Fruit fly (Drosophila melanogaster) whole organism, pupa: ENCODE data around the gene CG42681.
"Not testable (repeated sequence)": the region's sequence is repeated elsewhere in the genome, so short reads cannot be mapped to it uniquely, and the experiment has no call there.

Experiments used
- CG10348 ChIP-seq: fragments of 200-800 bp; sonication (Bioruptor generic); IDR thresholded peaks from 2 replicates; pipeline ENCODE4 v1.3.6; 2022; ENCODE audit warnings: missing biosample characterization, missing genetic modification characterization
- CG12605 ChIP-seq: fragments of 200-800 bp; sonication (Bioruptor generic); IDR thresholded peaks from 2 replicates; pipeline ENCODE4 v1.3.6; 2022; ENCODE audit warnings: missing biosample characterization, missing genetic modification characterization
- CG13204 ChIP-seq: fragments of 200-800 bp; sonication (Bioruptor generic); optimal IDR thresholded peaks from 2 replicates; lab custom pipeline; 2018; ENCODE audit warnings: missing biosample characterization, mild to moderate bottlenecking, missing genetic modification characterization, moderate library complexity
- CG14655 ChIP-seq: fragments of 200-800 bp; sonication (Bioruptor generic); optimal IDR thresholded peaks from 3 replicates; lab custom pipeline; 2017; ENCODE audit warnings: mild to moderate bottlenecking, missing biosample characterization, missing genetic modification reagents, missing genetic modification characterization
- CG15710 ChIP-seq: fragments of 200-800 bp; sonication (Bioruptor generic); optimal IDR thresholded peaks from 2 replicates; lab custom pipeline; 2018; ENCODE audit warnings: missing biosample characterization, mild to moderate bottlenecking, missing genetic modification characterization, moderate library complexity
- CG17806 ChIP-seq: fragments of 200-800 bp; sonication (Bioruptor generic); optimal IDR thresholded peaks from 2 replicates; lab custom pipeline; 2018; ENCODE audit warnings: missing biosample characterization, mild to moderate bottlenecking, missing genetic modification characterization, moderate library complexity
- CG32121 ChIP-seq: fragments of 200-800 bp; sonication (Bioruptor generic); IDR thresholded peaks from 2 replicates; pipeline ENCODE4 v1.3.6; 2022; ENCODE audit warnings: missing biosample characterization, missing genetic modification characterization
- CG34367 ChIP-seq: fragments of 200-800 bp; sonication (Bioruptor generic); optimal IDR thresholded peaks from 2 replicates; lab custom pipeline; 2018; ENCODE audit warnings: missing biosample characterization, mild to moderate bottlenecking, missing genetic modification characterization
- CG4496 ChIP-seq: fragments of 200-800 bp; sonication (Bioruptor generic); IDR thresholded peaks from 3 replicates; pipeline ENCODE4 v1.3.6; 2022; ENCODE audit warnings: missing biosample characterization, missing genetic modification characterization
- CG8159 ChIP-seq: fragments of 200-800 bp; sonication (Bioruptor generic); optimal IDR thresholded peaks from 3 replicates; lab custom pipeline; 2018; ENCODE audit warnings: missing biosample characterization, mild to moderate bottlenecking, missing genetic modification characterization, moderate library complexity
- CG8301 ChIP-seq: fragments of 200-800 bp; sonication (Bioruptor generic); optimal IDR thresholded peaks from 2 replicates; lab custom pipeline; 2018; ENCODE audit warnings: missing biosample characterization, mild to moderate bottlenecking, missing genetic modification characterization
- CG9948 ChIP-seq: fragments of 200-800 bp; sonication (Bioruptor generic); optimal IDR thresholded peaks from 2 replicates; lab custom pipeline; 2018; ENCODE audit warnings: missing biosample characterization, mild to moderate bottlenecking, missing genetic modification characterization, moderate library complexity
- D1 ChIP-seq: fragments of 200-800 bp; sonication (Bioruptor generic); optimal IDR thresholded peaks from 2 replicates; lab custom pipeline; 2018; ENCODE audit warnings: missing biosample characterization, mild to moderate bottlenecking, missing genetic modification characterization, moderate library complexity
- EcR ChIP-seq: fragments of 200-800 bp; sonication (Bioruptor generic); optimal IDR thresholded peaks from 3 replicates; lab custom pipeline; 2019; ENCODE audit warnings: missing biosample characterization, missing genetic modification characterization, mild to moderate bottlenecking, moderate library complexity, missing genetic modification reagents
- Ets98B ChIP-seq: fragments of 200-800 bp; sonication (Bioruptor generic); IDR thresholded peaks from 2 replicates; pipeline ENCODE4 v1.3.6; 2022; ENCODE audit warnings: missing biosample characterization, missing genetic modification characterization
- Pif1A ChIP-seq: fragments of 200-800 bp; sonication (Bioruptor generic); optimal IDR thresholded peaks from 3 replicates; lab custom pipeline; 2016; ENCODE audit warnings: missing biosample characterization, missing genetic modification characterization
- Pif1B ChIP-seq: fragments of 200-800 bp; sonication (Bioruptor generic); optimal IDR thresholded peaks from 3 replicates; lab custom pipeline; 2016; ENCODE audit warnings: missing biosample characterization, missing genetic modification characterization
- Snoo ChIP-seq: fragments of 200-800 bp; sonication (Bioruptor generic); optimal IDR thresholded peaks from 3 replicates; lab custom pipeline; 2017; ENCODE audit warnings: missing biosample characterization, mild to moderate bottlenecking, missing genetic modification characterization, inconsistent platforms
- fd96Ca ChIP-seq: fragments of 200-800 bp; sonication (Bioruptor generic); IDR thresholded peaks from 3 replicates; pipeline ENCODE4 v1.3.6; 2022; ENCODE audit warnings: missing biosample characterization, missing genetic modification characterization
- gl ChIP-seq: fragments of 200-800 bp; sonication (Bioruptor generic); optimal IDR thresholded peaks from 2 replicates; lab custom pipeline; 2018; ENCODE audit warnings: missing biosample characterization, mild to moderate bottlenecking, missing genetic modification characterization
- rn ChIP-seq: fragments of 200-800 bp; sonication (Bioruptor generic); IDR thresholded peaks from 2 replicates; pipeline ENCODE4 v1.3.6; 2022; ENCODE audit warnings: missing biosample characterization, missing genetic modification characterization

The CG42681 gene

dm6 chr2L:14706194-14706593 is 38.0 kb upstream of the CG42681 start:
- TF ChIP-seq CG8159 (tag; lab: Kevin White, UChicago) = no peak
- no peak for TF ChIP-seq CG13204
- no peak for TF ChIP-seq Ets98B
- no peak for TF ChIP-seq CG12605 (GFP tag; lab: Robert Waterston, UW)
- peak; percentile 47 for TF ChIP-seq Snoo (tag; lab: Kevin White, UChicago)
- TF ChIP-seq Pif1A = no peak
- TF ChIP-seq CG14655 = no peak
- no peak for TF ChIP-seq CG34367 (tag; lab: Kevin White, UChicago)
- no peak for TF ChIP-seq CG10348 (GFP tag; lab: Robert Waterston, UW)
- TF ChIP-seq CG9948 = no peak
- TF ChIP-seq rn = 0 out of 2 replicates have a peak, but pooled peaks have one; percentile 22
- no peak for TF ChIP-seq EcR (GFP tag; lab: Kevin White, UChicago)
- no peak for TF ChIP-seq CG17806 (tag; lab: Kevin White, UChicago)
- peak; percentile 77; the same call in 2 of the 3 replicates for TF ChIP-seq CG4496 (GFP tag; lab: Robert Waterston, UW)
- no peak for TF ChIP-seq CG32121 (GFP tag; lab: Robert Waterston, UW)
- TF ChIP-seq CG15710 = no peak
- no peak for TF ChIP-seq fd96Ca (GFP tag; lab: Robert Waterston, UW)
- peak; percentile 82 for TF ChIP-seq D1 (tag; lab: Kevin White, UChicago)
- no peak for TF ChIP-seq CG8301 (tag; lab: Kevin White, UChicago)
- TF ChIP-seq Pif1B (GFP tag; lab: Kevin White, UChicago) = no peak
- TF ChIP-seq gl (tag; lab: Kevin White, UChicago) = no peak

dm6 chr2L:14712245-14712644 is 32.0 kb upstream of the CG42681 start, which contains the start of gene CG15282:
Gene CG15282, plus strand, starts transcription at chr2L:14712471.
- TF ChIP-seq Snoo (tag; lab: Kevin White, UChicago) (peak; percentile 54), Pif1B (GFP tag; lab: Kevin White, UChicago) (no peak), Ets98B (no peak)

dm6 chr2L:14713467-14713866 is 30.8 kb upstream of the CG42681 start, which contains the start of gene CG34165:
Gene CG34165, plus strand, starts transcription at chr2L:14713750.
- TF ChIP-seq CG12605 (GFP tag; lab: Robert Waterston, UW) (no peak), CG4496 (GFP tag; lab: Robert Waterston, UW) (peak; percentile 44; the same call in 1 of the 3 replicates)

- no peak for TF ChIP-seq CG32121 (GFP tag; lab: Robert Waterston, UW)
- no peak for TF ChIP-seq CG12605 (GFP tag; lab: Robert Waterston, UW)
- no peak for TF ChIP-seq CG14655
- no peak for TF ChIP-seq CG8301 (tag; lab: Kevin White, UChicago)
- TF ChIP-seq fd96Ca (GFP tag; lab: Robert Waterston, UW) = no peak
- TF ChIP-seq Snoo (tag; lab: Kevin White, UChicago) = no peak
- no peak for TF ChIP-seq CG4496 (GFP tag; lab: Robert Waterston, UW)
- TF ChIP-seq CG15710 = no peak
- TF ChIP-seq EcR (GFP tag; lab: Kevin White, UChicago) = no peak
- no peak for TF ChIP-seq CG9948
- no peak for TF ChIP-seq CG17806 (tag; lab: Kevin White, UChicago)
- TF ChIP-seq rn = no peak
- TF ChIP-seq Pif1A = no peak
- no peak for TF ChIP-seq Ets98B
- no peak for TF ChIP-seq gl (tag; lab: Kevin White, UChicago)
- TF ChIP-seq CG10348 (GFP tag; lab: Robert Waterston, UW) = no peak
These were observed 14.1 kb upstream of the CG42681 start, which contains the start of gene CG42685 for dm6 chr2L:14730077-14730476. Gene CG42685, minus strand, starts transcription at chr2L:14730177.

- TF ChIP-seq CG13204; CG15710; CG12605 (GFP tag; lab: Robert Waterston, UW): not testable (repeated sequence)
- TF ChIP-seq, all 21 proteins: peak for 0; not testable (repeated sequence) for 21
These were observed 8.7 kb upstream of the CG42681 start, which contains the start of gene CG31835 for dm6 chr2L:14735543-14735942. Gene CG31835, plus strand, starts transcription at chr2L:14735843.

- not testable (repeated sequence) for TF ChIP-seq CG14655; CG10348 (GFP tag; lab: Robert Waterston, UW); CG12605 (GFP tag; lab: Robert Waterston, UW)
These were observed 6.6 kb upstream of the CG42681 start, which contains the start of gene CG31775 for dm6 chr2L:14737669-14738068. Gene CG31775, minus strand, starts transcription at chr2L:14737769.

dm6 chr2L:14739614-14740013 is 4.6 kb upstream of the CG42681 start, which contains the start of gene CG42585:
Gene CG42585, plus strand, starts transcription at chr2L:14739914.
- TF ChIP-seq CG17806 (tag; lab: Kevin White, UChicago); CG8159 (tag; lab: Kevin White, UChicago); CG14655: not testable (repeated sequence)

- TF ChIP-seq CG10348 (GFP tag; lab: Robert Waterston, UW); CG8159 (tag; lab: Kevin White, UChicago); Ets98B: not testable (repeated sequence)
These were observed 2.5 kb upstream of the CG42681 start, which contains the start of gene CG42586 for dm6 chr2L:14741740-14742139. Gene CG42586, minus strand, starts transcription at chr2L:14741840.
